Worm (Caenorhabditis elegans): Measurements from ENCODE around the gene ifg-1.

DNA sequence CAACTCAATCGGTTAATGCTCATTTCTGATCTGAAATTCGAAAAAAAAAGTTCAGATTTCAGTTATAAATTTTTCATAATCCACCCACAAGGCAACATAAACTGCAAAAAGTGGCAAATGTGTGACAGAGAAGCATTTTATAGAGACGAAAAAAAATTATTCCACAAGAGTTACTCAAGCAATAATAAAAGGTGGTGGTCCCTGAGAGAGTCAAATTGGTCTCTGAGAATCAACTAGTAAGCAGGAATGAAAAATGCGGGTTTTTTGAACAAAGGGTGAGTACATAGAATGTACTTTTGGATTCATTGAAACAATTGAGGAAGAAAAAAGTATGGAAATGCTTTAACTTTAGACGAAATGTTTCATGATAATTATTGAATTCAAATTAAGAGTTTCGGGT is 46.6 kb upstream of the ifg-1 start, which contains the start of gene T05C12.11:
- TF ChIP-seq unc-62 (GFP tag; optimal IDR thresholded peaks at IDR 0.05) (no peak), lin-13 (tag; optimal IDR thresholded peaks at IDR 0.05) (no peak), ham-2 (GFP tag; optimal IDR thresholded peaks at IDR 0.05) (no peak), nhr-237 (tag; optimal IDR thresholded peaks at IDR 0.05) (no peak), mep-1 (tag; optimal IDR thresholded peaks at IDR 0.05) (no peak), M03D4.4 (tag; optimal IDR thresholded peaks at IDR 0.05) (no peak), nhr-28 (tag; optimal IDR thresholded peaks at IDR 0.05) (no peak), sptf-1 (tag; optimal IDR thresholded peaks at IDR 0.05) (no peak), sem-2 (GFP tag; optimal IDR thresholded peaks at IDR 0.05) (no peak), ztf-11 (tag; optimal IDR thresholded peaks at IDR 0.05) (no peak), unc-39 (tag; optimal IDR thresholded peaks at IDR 0.05) (no peak), ceh-39 (tag; optimal IDR thresholded peaks at IDR 0.05) (no peak)
